Fruit fly (Drosophila melanogaster): ENCODE results near the gene Osi8.

Gene Osi8

DNA sequence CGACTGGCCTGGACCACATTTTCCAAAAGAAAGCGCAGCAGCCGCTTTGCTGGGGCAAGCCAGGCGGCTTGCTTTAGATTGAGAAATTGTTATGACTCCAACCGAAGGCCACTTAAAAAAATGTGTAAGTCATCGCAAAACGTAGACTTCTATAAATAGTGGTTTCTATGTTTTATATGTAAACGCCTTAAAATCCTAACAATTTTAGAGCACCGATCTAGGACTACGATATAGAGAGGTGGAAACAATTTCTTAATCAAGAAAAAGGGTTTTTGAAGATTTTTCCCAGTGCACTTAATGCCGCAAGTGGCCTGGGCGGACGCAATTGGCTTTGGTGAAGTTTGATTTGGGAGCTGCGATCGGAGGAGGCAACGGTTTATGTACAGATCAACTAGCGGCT is 40.7 kb upstream of the Osi8 start (continued):
- TF ChIP-seq CG11504 (tag; optimal IDR thresholded peaks at IDR 0.05) = peak; percentile 8
- peak; percentile 79 for TF ChIP-seq Drgx (GFP tag; IDR thresholded peaks at IDR 0.05)
- TF ChIP-seq Six4 (GFP tag; optimal IDR thresholded peaks at IDR 0.05) = no peak
- no peak for TF ChIP-seq CG7786 (GFP tag; optimal IDR thresholded peaks at IDR 0.05)
- no peak for TF ChIP-seq CG6683 (GFP tag; optimal IDR thresholded peaks at IDR 0.05)
- no peak for TF ChIP-seq CG10267 (tag; optimal IDR thresholded peaks at IDR 0.05)
- no peak for TF ChIP-seq h (optimal IDR thresholded peaks at IDR 0.05)
- TF ChIP-seq CG4282 (GFP tag; optimal IDR thresholded peaks at IDR 0.05) = no peak
- no peak for TF ChIP-seq sens-2 (GFP tag; IDR thresholded peaks at IDR 0.05)
- TF ChIP-seq Kr (GFP tag; optimal IDR thresholded peaks at IDR 0.05) = no peak
- TF ChIP-seq Dek (tag; optimal IDR thresholded peaks at IDR 0.05) = no peak
- TF ChIP-seq lilli (GFP tag; optimal IDR thresholded peaks at IDR 0.05) = no peak
- TF ChIP-seq CG9437 (GFP tag; optimal IDR thresholded peaks at IDR 0.05) = no peak

DNA sequence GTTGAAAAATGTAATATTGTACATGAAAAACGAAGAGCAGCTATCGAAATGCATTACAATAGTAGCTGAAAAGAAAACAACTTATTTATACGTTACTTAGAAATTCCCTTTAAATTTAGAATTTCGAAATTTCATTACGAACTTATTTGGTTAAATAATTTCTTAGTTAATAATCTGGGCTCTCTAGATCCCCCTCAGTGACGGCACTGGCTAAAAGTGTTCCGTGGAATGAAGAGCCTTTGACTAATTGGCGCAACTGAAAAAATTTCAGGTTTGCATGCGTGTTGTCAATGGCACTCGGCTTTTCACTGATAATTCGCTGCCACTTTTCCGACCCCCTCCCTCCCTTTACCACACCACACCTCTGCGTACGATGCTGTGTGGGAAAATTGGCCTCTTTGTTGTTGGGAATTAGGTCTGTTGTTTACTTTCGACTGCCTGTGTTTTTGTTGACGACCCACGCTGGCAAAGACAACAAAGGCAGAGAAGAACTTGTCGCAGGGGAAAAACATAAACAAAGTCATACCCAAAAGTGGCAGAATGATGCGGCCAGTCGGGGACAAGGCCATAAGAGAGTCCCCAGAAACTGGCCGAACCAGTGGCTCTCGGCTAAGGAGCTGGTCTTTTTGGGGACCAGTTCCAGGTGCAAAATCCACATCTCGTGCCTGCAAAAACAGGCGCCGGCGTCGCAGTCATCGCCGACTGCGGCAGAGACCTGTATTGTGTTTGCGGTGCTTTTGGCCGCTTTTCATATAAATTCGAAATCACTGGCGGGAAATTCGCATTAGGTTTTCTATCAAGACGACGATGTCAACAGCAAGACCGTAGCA is 39.7 kb upstream of the Osi8 start, which contains the start of gene Osi3:
Gene Osi3, plus strand, starts transcription at position 780 of the 830 bp plus-strand sequence.
- no peak for TF ChIP-seq ranshi (GFP tag; IDR thresholded peaks at IDR 0.05)
- TF ChIP-seq CG8359 (GFP tag; optimal IDR thresholded peaks at IDR 0.05; ENCODE audit: borderline replicate concordance) = no peak
- TF ChIP-seq YL-1 (GFP tag; optimal IDR thresholded peaks at IDR 0.05) = no peak
- no peak for TF ChIP-seq CG12391 (tag; optimal IDR thresholded peaks at IDR 0.05)
- TF ChIP-seq sr (GFP tag; IDR thresholded peaks at IDR 0.05) = 0 out of 3 replicates have a peak, but pooled peaks have one; percentile 48
- no peak for TF ChIP-seq knrl (GFP tag; IDR thresholded peaks at IDR 0.05; ENCODE audit: partially characterized antibody)
- no peak for TF ChIP-seq Side (GFP tag; optimal IDR thresholded peaks at IDR 0.05)
- TF ChIP-seq Fer1 (GFP tag; optimal IDR thresholded peaks at IDR 0.05) = no peak
- no peak for TF ChIP-seq CG32532 (GFP tag; IDR thresholded peaks at IDR 0.05)
- no peak for TF ChIP-seq gcm (GFP tag; optimal IDR thresholded peaks at IDR 0.05)
- no peak for TF ChIP-seq Asciz (GFP tag; optimal IDR thresholded peaks at IDR 0.05)
- TF ChIP-seq CG31441 (GFP tag; IDR thresholded peaks at IDR 0.05) = no peak
- TF ChIP-seq dpn (GFP tag; optimal IDR thresholded peaks at IDR 0.05) = no peak
- TF ChIP-seq CG13894 (tag; optimal IDR thresholded peaks at IDR 0.05) = no peak
- no peak for TF ChIP-seq CG12071 (GFP tag; optimal IDR thresholded peaks at IDR 0.05)
- TF ChIP-seq CG11398 (GFP tag; optimal IDR thresholded peaks at IDR 0.05) = no peak
- no peak for TF ChIP-seq chinmo (GFP tag; IDR thresholded peaks at IDR 0.05; ENCODE audit: partially characterized antibody)
- TF ChIP-seq Blimp-1 (GFP tag; optimal IDR thresholded peaks at IDR 0.05) = peak; percentile 24
- 0 out of 3 replicates have a peak, but pooled peaks have one; percentile 10 for TF ChIP-seq dysf (GFP tag; IDR thresholded peaks at IDR 0.05)
- TF ChIP-seq so (GFP tag; IDR thresholded peaks at IDR 0.05) = no peak
- TF ChIP-seq abd-A (tag; optimal IDR thresholded peaks at IDR 0.05) = no peak
- no peak for TF ChIP-seq sd (tag; optimal IDR thresholded peaks at IDR 0.05)
- TF ChIP-seq CG11723 (GFP tag; optimal IDR thresholded peaks at IDR 0.05) = no peak
- TF ChIP-seq CG14965 (GFP tag; optimal IDR thresholded peaks at IDR 0.05; ENCODE audit: borderline replicate concordance) = no peak
- no peak for TF ChIP-seq CG12659 (GFP tag; optimal IDR thresholded peaks at IDR 0.05)
- no peak for TF ChIP-seq Bgb (GFP tag; IDR thresholded peaks at IDR 0.05; ENCODE audit: partially characterized antibody)
- no peak for TF ChIP-seq CG9876 (GFP tag; optimal IDR thresholded peaks at IDR 0.05)
- TF ChIP-seq CG17802 (tag; optimal IDR thresholded peaks at IDR 0.05) = no peak
- no peak for TF ChIP-seq TFAM (GFP tag; optimal IDR thresholded peaks at IDR 0.05)
- TF ChIP-seq CG13775 (GFP tag; optimal IDR thresholded peaks at IDR 0.05) = no peak
- 0 out of 3 replicates have a peak, but pooled peaks have one; percentile 14 for TF ChIP-seq ken (GFP tag; IDR thresholded peaks at IDR 0.05)
- TF ChIP-seq Usf (GFP tag; optimal IDR thresholded peaks at IDR 0.05) = no peak
- TF ChIP-seq Camta (GFP tag; optimal IDR thresholded peaks at IDR 0.05) = no peak
- peak; percentile 53 for TF ChIP-seq sens (GFP tag)
- TF ChIP-seq onecut (GFP tag; IDR thresholded peaks at IDR 0.05) = no peak
- no peak for TF ChIP-seq CG34422 (GFP tag; IDR thresholded peaks at IDR 0.05)
